Worm (Caenorhabditis elegans): ENCODE results near the gene F23D12.3.

Gene F23D12.3

ce11 chrX:14444701-14445100, 2.3 kb downstream of the F23D12.3 start, which contains the start of gene F23D12.4:
F23D12.4 (plus strand) TSS chrX:14445001.
- no peak for TF ChIP-seq dao-5 (tag; optimal IDR thresholded peaks at IDR 0.05)
- TF ChIP-seq W03F9.2 (tag; optimal IDR thresholded peaks at IDR 0.05), result no peak
- TF ChIP-seq him-1 (tag; optimal IDR thresholded peaks at IDR 0.05), result no peak

ce11 chrX:14447498-14447897, 5.1 kb downstream of the F23D12.3 start:
- TF ChIP-seq W03F9.2 (tag; optimal IDR thresholded peaks at IDR 0.05) (no peak), him-1 (tag; optimal IDR thresholded peaks at IDR 0.05) (no peak), dao-5 (tag; optimal IDR thresholded peaks at IDR 0.05) (no peak)

ce11 chrX:14447910-14448309, 5.5 kb downstream of the F23D12.3 start, which contains the start of gene jmjd-3.2:
jmjd-3.2 (plus strand) TSS chrX:14448210.
- TF ChIP-seq W03F9.2 (tag; optimal IDR thresholded peaks at IDR 0.05), result no peak
- TF ChIP-seq dao-5 (tag; optimal IDR thresholded peaks at IDR 0.05), result no peak
- TF ChIP-seq him-1 (tag; optimal IDR thresholded peaks at IDR 0.05), result no peak

- TF ChIP-seq dao-5 (tag; optimal IDR thresholded peaks at IDR 0.05) (no peak), W03F9.2 (tag; optimal IDR thresholded peaks at IDR 0.05) (no peak), him-1 (tag; optimal IDR thresholded peaks at IDR 0.05) (no peak)
Measured at ce11 chrX:14453735-14454134, 11.3 kb downstream of the F23D12.3 start, which contains the start of gene F23D12.7. F23D12.7 (minus strand) TSS chrX:14453835.

- TF ChIP-seq W03F9.2 (tag; optimal IDR thresholded peaks at IDR 0.05), result no peak
- TF ChIP-seq him-1 (tag; optimal IDR thresholded peaks at IDR 0.05), result no peak
- no peak for TF ChIP-seq dao-5 (tag; optimal IDR thresholded peaks at IDR 0.05)
Measured at ce11 chrX:14455419-14455818, 13.0 kb downstream of the F23D12.3 start, which contains the start of gene Y66C5A.1. Y66C5A.1 (minus strand) TSS chrX:14455519.

ce11 chrX:14460412-14460811, 18.0 kb downstream of the F23D12.3 start, which contains the start of gene Y66C5A.2:
Y66C5A.2 (plus strand) TSS chrX:14460712.
- TF ChIP-seq W03F9.2 (tag; optimal IDR thresholded peaks at IDR 0.05) (no peak), dao-5 (tag; optimal IDR thresholded peaks at IDR 0.05) (no peak), him-1 (tag; optimal IDR thresholded peaks at IDR 0.05) (no peak)

ce11 chrX:14464513-14464912, 22.1 kb downstream of the F23D12.3 start, which contains the start of gene M163.7:
M163.7 (plus strand) TSS chrX:14464813.
- no peak for TF ChIP-seq dao-5 (tag; optimal IDR thresholded peaks at IDR 0.05)
- TF ChIP-seq W03F9.2 (tag; optimal IDR thresholded peaks at IDR 0.05), result no peak
- TF ChIP-seq him-1 (tag; optimal IDR thresholded peaks at IDR 0.05), result no peak

- TF ChIP-seq W03F9.2 (tag; optimal IDR thresholded peaks at IDR 0.05), result no peak
- no peak for TF ChIP-seq dao-5 (tag; optimal IDR thresholded peaks at IDR 0.05)
- TF ChIP-seq him-1 (tag; optimal IDR thresholded peaks at IDR 0.05), result no peak
Measured at ce11 chrX:14465593-14465992, 23.2 kb downstream of the F23D12.3 start, which contains the start of gene M163.22. M163.22 (plus strand) TSS chrX:14465893.

- no peak for TF ChIP-seq him-1 (tag; optimal IDR thresholded peaks at IDR 0.05)
- no peak for TF ChIP-seq W03F9.2 (tag; optimal IDR thresholded peaks at IDR 0.05)
- TF ChIP-seq dao-5 (tag; optimal IDR thresholded peaks at IDR 0.05), result no peak
Measured at ce11 chrX:14466532-14466931, 24.1 kb downstream of the F23D12.3 start, which contains the start of gene M163.21. M163.21 (plus strand) TSS chrX:14466832.

ce11 chrX:14469284-14469683, 26.9 kb downstream of the F23D12.3 start, which contains the start of gene M163.9:
M163.9 (plus strand) TSS chrX:14469584.
- no peak for TF ChIP-seq dao-5 (tag; optimal IDR thresholded peaks at IDR 0.05)
- TF ChIP-seq W03F9.2 (tag; optimal IDR thresholded peaks at IDR 0.05), result no peak
- no peak for TF ChIP-seq him-1 (tag; optimal IDR thresholded peaks at IDR 0.05)

- no peak for TF ChIP-seq W03F9.2 (tag; optimal IDR thresholded peaks at IDR 0.05)
- no peak for TF ChIP-seq him-1 (tag; optimal IDR thresholded peaks at IDR 0.05)
- no peak for TF ChIP-seq dao-5 (tag; optimal IDR thresholded peaks at IDR 0.05)
Measured at ce11 chrX:14470687-14471086, 28.3 kb downstream of the F23D12.3 start, which contains the start of gene M163.10. M163.10 (plus strand) TSS chrX:14470987.

ce11 chrX:14473740-14474139, 31.3 kb downstream of the F23D12.3 start, which contains the start of gene M163.5:
M163.5 (plus strand) TSS chrX:14474040.
- TF ChIP-seq W03F9.2 (tag; optimal IDR thresholded peaks at IDR 0.05) (no peak), him-1 (tag; optimal IDR thresholded peaks at IDR 0.05) (no peak), dao-5 (tag; optimal IDR thresholded peaks at IDR 0.05) (no peak)

- TF ChIP-seq dao-5 (tag; optimal IDR thresholded peaks at IDR 0.05), result peak; percentile 4
- TF ChIP-seq W03F9.2 (tag; optimal IDR thresholded peaks at IDR 0.05), result peak; percentile 20
- no peak for TF ChIP-seq him-1 (tag; optimal IDR thresholded peaks at IDR 0.05)
Measured at ce11 chrX:14476625-14477257, 34.3 kb downstream of the F23D12.3 start.

ce11 chrX:14477338-14477737, 34.9 kb downstream of the F23D12.3 start:
- TF ChIP-seq him-1 (tag; optimal IDR thresholded peaks at IDR 0.05), result no peak
- TF ChIP-seq dao-5 (tag; optimal IDR thresholded peaks at IDR 0.05), result no peak
- TF ChIP-seq W03F9.2 (tag; optimal IDR thresholded peaks at IDR 0.05), result no peak
